Worm (Caenorhabditis elegans) whole organism, L1 larva: ENCODE results near the gene F08F3.10.

Experiments used
- C04F5.9 ChIP-seq: sonication (generic microtip); optimal IDR thresholded peaks from 2 replicates; lab custom pipeline; 2016; ENCODE audit warnings: missing genetic modification characterization, missing compliant biosample characterization
- C16A3.4 ChIP-seq: fragments of 150-350 bp; optimal IDR thresholded peaks from 2 replicates; lab custom pipeline; 2014; ENCODE audit warnings: missing biosample characterization, missing genetic modification characterization
- C34B4.2 ChIP-seq: sonication (generic microtip); optimal IDR thresholded peaks from 2 replicates; lab custom pipeline; 2017; ENCODE audit warnings: mild to moderate bottlenecking, missing genetic modification characterization, missing compliant biosample characterization
- Y116A8C.19 ChIP-seq: sonication (generic microtip); optimal IDR thresholded peaks from 2 replicates; lab custom pipeline; 2016; ENCODE audit warnings: missing compliant biosample characterization, missing genetic modification characterization, borderline replicate concordance
- aha-1 ChIP-seq: fragments of 150-350 bp; optimal IDR thresholded peaks from 2 replicates; lab custom pipeline; 2014; ENCODE audit warnings: missing biosample characterization, missing genetic modification characterization
- ceh-63 ChIP-seq: fragments of 200-800 bp; sonication (Bioruptor generic); optimal IDR thresholded peaks from 2 replicates; lab custom pipeline; 2018; ENCODE audit warnings: mild to moderate bottlenecking, missing genetic modification characterization, missing compliant biosample characterization
- ceh-82 ChIP-seq, 3 experiments: fragments of 150-350 bp in 1 of 3; sonication (generic microtip) in 2 of 3; optimal IDR thresholded peaks; 2 replicates each; lab custom pipeline; 2014 to 2017; ENCODE audit warnings: missing biosample characterization in 3 of 3, missing genetic modification characterization in 3 of 3
- ceh-88 ChIP-seq: fragments of 200-800 bp; sonication (Bioruptor generic); IDR thresholded peaks from 2 replicates; pipeline ENCODE4 v1.3.6; 2022; ENCODE audit warnings: missing genetic modification characterization, missing compliant biosample characterization
- dsc-1 ChIP-seq: sonication (generic microtip); optimal IDR thresholded peaks from 2 replicates; lab custom pipeline; 2016; ENCODE audit warnings: mild to moderate bottlenecking, missing genetic modification characterization, missing compliant biosample characterization
- egl-13 ChIP-seq: sonication (generic microtip); optimal IDR thresholded peaks from 2 replicates; lab custom pipeline; 2016; ENCODE audit warnings: missing genotype, missing genetic modification reagents, missing genetic modification characterization, missing compliant biosample characterization
- elt-3 ChIP-seq, 6 experiments: fragments of 150-350 bp in 1 of 6; sonication (generic microtip); optimal IDR thresholded peaks; 2 replicates each; lab custom pipeline; 2017 to 2018; ENCODE audit warnings: missing biosample characterization in 6 of 6, missing genetic modification characterization in 6 of 6, inconsistent platforms in 1 of 6
- fkh-4 ChIP-seq: sonication (generic microtip); optimal IDR thresholded peaks from 2 replicates; lab custom pipeline; 2016; ENCODE audit warnings: missing compliant biosample characterization, missing genetic modification characterization, borderline replicate concordance
- hlh-17 ChIP-seq: fragments of 200-800 bp; sonication (Bioruptor generic); optimal IDR thresholded peaks from 2 replicates; lab custom pipeline; 2018; ENCODE audit warnings: missing genetic modification characterization, mild to moderate bottlenecking, missing compliant biosample characterization, moderate library complexity, borderline replicate concordance
- hlh-4 ChIP-seq: sonication (generic microtip); optimal IDR thresholded peaks from 2 replicates; lab custom pipeline; 2016; ENCODE audit warnings: mild to moderate bottlenecking, missing genetic modification characterization, missing compliant biosample characterization
- jun-1 ChIP-seq: fragments of 150-350 bp; optimal IDR thresholded peaks from 2 replicates; lab custom pipeline; 2014; ENCODE audit warnings: missing biosample characterization, missing genetic modification reagents, missing genetic modification characterization
- lin-14 ChIP-seq: fragments of 200-800 bp; sonication (Bioruptor generic); optimal IDR thresholded peaks from 2 replicates; lab custom pipeline; 2018; ENCODE audit warnings: mild to moderate bottlenecking, missing genetic modification characterization, moderate library complexity, missing compliant biosample characterization
- lin-15B ChIP-seq: fragments of 150-350 bp; sonication (generic microtip); optimal IDR thresholded peaks from 3 replicates; lab custom pipeline; 2014; ENCODE audit warnings: missing biosample characterization, missing genetic modification characterization
- lin-39 ChIP-seq: fragments of 150-350 bp; optimal IDR thresholded peaks from 2 replicates; lab custom pipeline; 2014; ENCODE audit warnings: missing biosample characterization, missing genetic modification reagents, missing genetic modification characterization
- lsy-2 ChIP-seq, 2 experiments: fragments of 150-350 bp; optimal IDR thresholded peaks; 2 replicates each; lab custom pipeline; 2014; ENCODE audit warnings: missing biosample characterization in 2 of 2, missing genetic modification characterization in 2 of 2
- mab-9 ChIP-seq: fragments of 200-800 bp; sonication (Bioruptor generic); IDR thresholded peaks from 2 replicates; pipeline ENCODE4 v1.3.6; 2022; ENCODE audit warnings: missing genetic modification reagents, missing genetic modification characterization, missing compliant biosample characterization
- mef-2 ChIP-seq: fragments of 150-350 bp; optimal IDR thresholded peaks from 2 replicates; lab custom pipeline; 2014; ENCODE audit warnings: missing biosample characterization, missing genetic modification characterization
- nhr-20 ChIP-seq: sonication (generic microtip); optimal IDR thresholded peaks from 2 replicates; lab custom pipeline; 2016; ENCODE audit warnings: mild to moderate bottlenecking, missing genetic modification characterization, missing compliant biosample characterization
- nhr-71 ChIP-seq: sonication (generic microtip); optimal IDR thresholded peaks from 2 replicates; lab custom pipeline; 2016; ENCODE audit warnings: mild to moderate bottlenecking, missing genetic modification characterization, moderate library complexity, missing compliant biosample characterization
- nhr-84 ChIP-seq: sonication (generic microtip); optimal IDR thresholded peaks from 2 replicates; lab custom pipeline; 2017; ENCODE audit warnings: missing biosample characterization, missing genetic modification characterization
- nhr-90 ChIP-seq: sonication (generic microtip); optimal IDR thresholded peaks from 2 replicates; lab custom pipeline; 2016; ENCODE audit warnings: mild to moderate bottlenecking, missing genetic modification characterization, missing compliant biosample characterization; ENCODE audit not compliant: poor library complexity
- pax-3 ChIP-seq: fragments of 200-800 bp; sonication (Bioruptor generic); optimal IDR thresholded peaks from 2 replicates; lab custom pipeline; 2018; ENCODE audit warnings: mild to moderate bottlenecking, missing genetic modification characterization, moderate library complexity, missing compliant biosample characterization
- pqm-1 ChIP-seq: sonication (generic microtip); optimal IDR thresholded peaks from 3 replicates; lab custom pipeline; 2017; ENCODE audit warnings: missing biosample characterization, missing genetic modification characterization
- rnt-1 ChIP-seq: sonication (generic microtip); optimal IDR thresholded peaks from 2 replicates; lab custom pipeline; 2016; ENCODE audit warnings: mild to moderate bottlenecking, missing genetic modification characterization, moderate library complexity, missing compliant biosample characterization
- skn-1 ChIP-seq: fragments of 150-350 bp; optimal IDR thresholded peaks from 2 replicates; lab custom pipeline; 2014; ENCODE audit warnings: missing biosample characterization, missing genetic modification characterization
- snu-23 ChIP-seq: sonication (generic microtip); optimal IDR thresholded peaks from 2 replicates; lab custom pipeline; 2016; ENCODE audit warnings: missing genetic modification characterization, missing compliant biosample characterization
- sox-4 ChIP-seq: sonication (generic microtip); optimal IDR thresholded peaks from 2 replicates; lab custom pipeline; 2016; ENCODE audit warnings: missing genetic modification characterization, missing compliant biosample characterization
- sptf-1 ChIP-seq: fragments of 150-350 bp; optimal IDR thresholded peaks from 2 replicates; lab custom pipeline; 2014; ENCODE audit warnings: missing biosample characterization, missing genetic modification characterization
- unc-30 ChIP-seq: sonication (generic microtip); optimal IDR thresholded peaks from 2 replicates; lab custom pipeline; 2017; ENCODE audit warnings: missing biosample characterization, missing genetic modification characterization
- unc-86 ChIP-seq: sonication (generic microtip); optimal IDR thresholded peaks from 2 replicates; lab custom pipeline; 2016; ENCODE audit warnings: missing genetic modification characterization, missing compliant biosample characterization
- ztf-11 ChIP-seq, 2 experiments: sonication (generic microtip); optimal IDR thresholded peaks; 2 replicates each; lab custom pipeline; 2016 to 2017; ENCODE audit warnings: missing genetic modification characterization in 2 of 2, missing biosample characterization in 1 of 2, missing compliant biosample characterization in 1 of 2

F08F3.10 gene

ce11 chrV:5433020-5433419 is 19.9 kb downstream of the F08F3.10 start, which contains the start of gene acl-6 (continued):
- peak; percentile 53 for TF ChIP-seq jun-1 (tag; lab: Kevin White, UChicago)
- peak in 1 of 3 experiments; percentile 36 for TF ChIP-seq ceh-82 (tag; optimal IDR thresholded peaks at IDR 0.05; lab: Kevin White, UChicago)
- TF ChIP-seq hlh-4 = no peak
- TF ChIP-seq C16A3.4 (tag; lab: Kevin White, UChicago) = peak; percentile 72
- no peak for TF ChIP-seq unc-30
- TF ChIP-seq lsy-2 (tag; optimal IDR thresholded peaks at IDR 0.05; lab: Kevin White, UChicago) = peak; percentile 44 to 76
- TF ChIP-seq sox-4 (tag; lab: Kevin White, UChicago) = no peak
- no peak for TF ChIP-seq C34B4.2 (tag; lab: Kevin White, UChicago)
- TF ChIP-seq rnt-1 = no peak
- peak; percentile 80 for TF ChIP-seq nhr-20 (tag; lab: Kevin White, UChicago)
- TF ChIP-seq mab-9 = no peak
- TF ChIP-seq ceh-63 (GFP tag; lab: Kevin White, UChicago) = no peak
- TF ChIP-seq elt-3 (tag; optimal IDR thresholded peaks at IDR 0.05; lab: Kevin White, UChicago) = peak in 4 of 6 experiments; percentile 39 to 79 (median 68)
- TF ChIP-seq Y116A8C.19 = no peak
- TF ChIP-seq nhr-90 (tag; lab: Kevin White, UChicago) = peak; percentile 64
- peak; percentile 3 for TF ChIP-seq skn-1 (tag; lab: Kevin White, UChicago)

DNA sequence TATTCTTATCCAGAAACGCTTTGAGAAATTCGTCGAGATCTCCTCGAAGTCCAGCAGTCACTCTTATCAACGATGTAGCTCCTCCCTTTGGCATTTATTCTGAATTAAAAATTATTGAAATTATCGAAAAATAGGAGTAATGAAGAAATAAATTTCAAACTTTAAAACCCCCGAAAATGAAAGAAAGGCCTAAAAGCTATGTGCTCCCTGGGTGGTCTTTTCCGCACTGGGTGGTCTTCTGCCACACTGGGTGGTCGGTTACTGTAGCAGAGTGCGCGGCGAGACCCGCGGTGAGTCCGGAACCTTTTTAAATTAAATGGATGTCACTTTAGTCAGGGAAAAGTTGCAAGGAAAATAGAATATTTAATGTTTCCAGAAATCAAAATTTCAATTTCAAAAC is 25.9 kb downstream of the F08F3.10 start, which contains the start of gene snpc-1.3:
snpc-1.3 (minus strand) TSS at position 101 of the 400 bp plus-strand sequence.
- TF ChIP-seq lin-15B (tag; lab: Kevin White, UChicago) (no peak), pqm-1 (no peak), lin-39 (tag; lab: Kevin White, UChicago) (no peak), C04F5.9 (tag; lab: Kevin White, UChicago) (no peak), nhr-71 (no peak), aha-1 (tag; lab: Kevin White, UChicago) (no peak), egl-13 (tag; lab: Kevin White, UChicago) (no peak), lsy-2 (tag; optimal IDR thresholded peaks at IDR 0.05; lab: Kevin White, UChicago) (no peak), jun-1 (tag; lab: Kevin White, UChicago) (no peak), pax-3 (tag; lab: Kevin White, UChicago) (no peak), snu-23 (no peak), C34B4.2 (tag; lab: Kevin White, UChicago) (no peak), sox-4 (tag; lab: Kevin White, UChicago) (no peak), mab-9 (no peak), hlh-17 (GFP tag; lab: Kevin White, UChicago) (no peak)

- TF ChIP-seq mab-9 (0 out of 2 replicates have a peak, but pooled peaks have one; percentile 11), ztf-11 (tag; optimal IDR thresholded peaks at IDR 0.05; lab: Kevin White, UChicago) (no peak), unc-86 (no peak), lin-14 (GFP tag; lab: Kevin White, UChicago) (peak; percentile 28), rnt-1 (no peak), mef-2 (tag; lab: Kevin White, UChicago) (no peak)
These were observed 29.2 kb downstream of the F08F3.10 start for ce11 chrV:5442366-5442765.

DNA sequence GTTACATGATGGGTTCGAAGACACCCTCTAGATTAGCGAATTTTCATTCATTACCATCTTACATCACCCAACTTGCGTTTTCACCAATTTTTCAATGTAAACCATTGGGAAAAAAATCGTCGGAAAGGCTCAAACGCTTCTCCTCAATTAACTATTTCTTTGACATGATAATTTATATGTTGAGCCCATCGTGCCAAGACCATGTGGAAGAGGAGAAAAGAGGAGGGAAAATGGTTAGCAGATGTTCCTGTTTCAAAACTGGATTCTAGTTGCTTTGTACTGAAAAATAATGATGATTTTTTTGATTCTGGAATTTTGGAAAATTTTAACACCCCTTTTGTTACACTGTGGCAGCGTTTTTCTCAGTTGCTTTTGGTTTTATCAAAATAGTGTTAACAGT is 30.9 kb downstream of the F08F3.10 start:
- TF ChIP-seq dsc-1 (tag; lab: Kevin White, UChicago) (peak; percentile 56), C16A3.4 (tag; lab: Kevin White, UChicago) (no peak), fkh-4 (tag; lab: Kevin White, UChicago) (peak; percentile 19)
- TF ChIP-seq, all 84 proteins: peak for 2

- TF ChIP-seq nhr-20 (tag; lab: Kevin White, UChicago) = no peak
- TF ChIP-seq mab-9 = no peak
- no peak for TF ChIP-seq hlh-4
- no peak for TF ChIP-seq lin-39 (tag; lab: Kevin White, UChicago)
- no peak for TF ChIP-seq sptf-1 (tag; lab: Kevin White, UChicago)
- no peak for TF ChIP-seq fkh-4 (tag; lab: Kevin White, UChicago)
- TF ChIP-seq C34B4.2 (tag; lab: Kevin White, UChicago) = no peak
- TF ChIP-seq ceh-88 (GFP tag; lab: Robert Waterston, UW) = no peak
- TF ChIP-seq hlh-17 (GFP tag; lab: Kevin White, UChicago) = no peak
- TF ChIP-seq egl-13 (tag; lab: Kevin White, UChicago) = no peak
- no peak for TF ChIP-seq nhr-84 (tag; lab: Kevin White, UChicago)
These were observed 32.7 kb downstream of the F08F3.10 start, which contains the start of gene F08F3.1 for ce11 chrV:5445839-5446238. TSS of gene F08F3.1 (plus strand) at chrV:5446139.
